Fruit fly (Drosophila melanogaster) whole organism, embryonic: ENCODE results near the gene Agpat4.

Experiments
- Dbx ChIP-seq: fragments of 200-800 bp; sonication (Bioruptor generic); IDR thresholded peaks from 3 replicates; pipeline ENCODE4 v1.3.6; 2022; ENCODE audit warnings: missing biosample characterization, missing genetic modification characterization
- Hr51 ChIP-seq, 2 experiments: fragments of 200-800 bp; sonication (Bioruptor generic); optimal IDR thresholded peaks; 2 replicates in 1 of 2; 3 replicates in 1 of 2; lab custom pipeline; 2016 to 2018; ENCODE audit warnings: missing biosample characterization in 2 of 2, missing genetic modification characterization in 2 of 2, mild to moderate bottlenecking in 1 of 2, moderate library complexity in 1 of 2
- abd-A ChIP-seq: fragments of 200-800 bp; sonication (Bioruptor generic); optimal IDR thresholded peaks from 3 replicates; lab custom pipeline; 2019; ENCODE audit warnings: missing biosample characterization, mild to moderate bottlenecking, missing genetic modification characterization, moderate library complexity
- mam ChIP-seq: fragments of 200-800 bp; sonication (Bioruptor generic); optimal IDR thresholded peaks from 3 replicates; lab custom pipeline; 2016; ENCODE audit warnings: missing biosample characterization, missing genetic modification characterization
- wdn ChIP-seq: fragments of 200-800 bp; sonication (Bioruptor generic); IDR thresholded peaks from 2 replicates; pipeline ENCODE4 v1.3.6; 2022; ENCODE audit warnings: missing biosample characterization, missing genetic modification characterization

dm6 chr3L:16347914-16348313 lies 33.5 kb downstream of the Agpat4 start, which contains the start of gene mRpS34:
- TF ChIP-seq Hr51 (GFP tag; optimal IDR thresholded peaks at IDR 0.05; lab: Kevin White, UChicago) (no peak), mam (no peak), wdn (no peak), abd-A (tag; lab: Kevin White, UChicago) (no peak), Dbx (GFP tag; lab: Robert Waterston, UW) (no peak)
